Fruit fly (Drosophila melanogaster) whole organism, embryonic: ENCODE results near the gene Ugt316A1.

ENCODE experiments used
- CG10321 ChIP-seq: fragments of 200-800 bp; sonication (Bioruptor generic); IDR thresholded peaks from 2 replicates; pipeline ENCODE4 v1.3.6; 2022; ENCODE audit warnings: missing biosample characterization, missing genetic modification characterization
- CG11696 ChIP-seq: fragments of 200-800 bp; sonication (Bioruptor generic); IDR thresholded peaks from 2 replicates; pipeline ENCODE4 v1.3.6; 2022; ENCODE audit warnings: missing biosample characterization, missing genetic modification characterization
- CG12219 ChIP-seq: fragments of 200-800 bp; sonication (Bioruptor generic); optimal IDR thresholded peaks from 3 replicates; lab custom pipeline; 2018; ENCODE audit warnings: missing biosample characterization, mild to moderate bottlenecking, missing genetic modification characterization
- CG14050 ChIP-seq: fragments of 200-800 bp; sonication (Bioruptor generic); IDR thresholded peaks from 3 replicates; pipeline ENCODE4 v1.3.6; 2022; ENCODE audit warnings: missing biosample characterization, missing genetic modification characterization
- CG14441 ChIP-seq: fragments of 200-800 bp; sonication (Bioruptor generic); IDR thresholded peaks from 2 replicates; pipeline ENCODE4 v1.3.6; 2022; ENCODE audit warnings: missing biosample characterization, missing genetic modification characterization
- CG17802 ChIP-seq: fragments of 200-800 bp; sonication (Bioruptor generic); optimal IDR thresholded peaks from 2 replicates; lab custom pipeline; 2018; ENCODE audit warnings: missing biosample characterization, mild to moderate bottlenecking, missing genetic modification characterization, moderate library complexity
- CG18619 ChIP-seq: fragments of 200-800 bp; sonication (Bioruptor generic); optimal IDR thresholded peaks from 3 replicates; lab custom pipeline; 2017; ENCODE audit warnings: missing biosample characterization, mild to moderate bottlenecking, missing genetic modification characterization
- CG2116 ChIP-seq: fragments of 200-800 bp; sonication (Bioruptor generic); optimal IDR thresholded peaks from 3 replicates; lab custom pipeline; 2018; ENCODE audit warnings: missing biosample characterization, mild to moderate bottlenecking, missing genetic modification characterization
- CG2678 ChIP-seq: fragments of 200-800 bp; sonication (Bioruptor generic); optimal IDR thresholded peaks from 3 replicates; lab custom pipeline; 2019; ENCODE audit warnings: missing biosample characterization, mild to moderate bottlenecking, missing genetic modification characterization, moderate library complexity
- CG2875 ChIP-seq: fragments of 200-800 bp; sonication (Bioruptor generic); optimal IDR thresholded peaks from 2 replicates; lab custom pipeline; 2017; ENCODE audit warnings: missing biosample characterization, mild to moderate bottlenecking, missing genetic modification characterization, missing genetic modification reagents
- CG30020 ChIP-seq: fragments of 200-800 bp; optimal IDR thresholded peaks from 2 replicates; lab custom pipeline; 2019; ENCODE audit warnings: missing biosample characterization, mild to moderate bottlenecking, missing genetic modification characterization, moderate library complexity
- CG31224 ChIP-seq: fragments of 200-800 bp; sonication (Bioruptor generic); IDR thresholded peaks from 2 replicates; pipeline ENCODE4 v1.3.6; 2022; ENCODE audit warnings: missing biosample characterization, missing genetic modification characterization
- CG32767 ChIP-seq: fragments of 200-800 bp; sonication (Bioruptor generic); IDR thresholded peaks from 2 replicates; pipeline ENCODE4 v1.3.6; 2022; ENCODE audit warnings: missing biosample characterization, missing genetic modification characterization
- CG32772 ChIP-seq: fragments of 200-800 bp; sonication (Bioruptor generic); IDR thresholded peaks from 2 replicates; pipeline ENCODE4 v1.3.6; 2022; ENCODE audit warnings: missing biosample characterization, missing genetic modification characterization
- CG3726 ChIP-seq: fragments of 200-800 bp; sonication (Bioruptor generic); IDR thresholded peaks from 3 replicates; pipeline ENCODE4, ENCODE4 v1.3.6; 2022; ENCODE audit warnings: missing biosample characterization, missing genetic modification characterization
- CG6254 ChIP-seq: fragments of 200-800 bp; sonication (Bioruptor generic); optimal IDR thresholded peaks from 3 replicates; lab custom pipeline; 2017; ENCODE audit warnings: mild to moderate bottlenecking, missing biosample characterization, missing genetic modification reagents, missing genetic modification characterization
- CG7786 ChIP-seq: fragments of 200-800 bp; sonication (Bioruptor generic); optimal IDR thresholded peaks from 2 replicates; lab custom pipeline; 2016; ENCODE audit warnings: missing biosample characterization, missing genetic modification characterization
- CG7963 ChIP-seq: fragments of 200-800 bp; sonication (Bioruptor generic); IDR thresholded peaks from 3 replicates; pipeline ENCODE4 v1.3.6; 2022; ENCODE audit warnings: missing biosample characterization, missing genetic modification characterization; ENCODE audit not compliant: partially characterized antibody
- CG7987 ChIP-seq: fragments of 200-800 bp; sonication (Bioruptor generic); optimal IDR thresholded peaks from 2 replicates; lab custom pipeline; 2018; ENCODE audit warnings: missing biosample characterization, mild to moderate bottlenecking, missing genetic modification characterization, moderate library complexity
- CG9932 ChIP-seq: fragments of 200-800 bp; sonication (Bioruptor generic); IDR thresholded peaks from 2 replicates; pipeline ENCODE4 v1.3.6; 2022; ENCODE audit warnings: missing biosample characterization, missing genetic modification characterization
- Dll ChIP-seq: fragments of 200-800 bp; sonication (Bioruptor generic); IDR thresholded peaks from 4 replicates; pipeline ENCODE4 v1.3.6; 2022; ENCODE audit warnings: missing biosample characterization, missing genetic modification characterization; ENCODE audit not compliant: partially characterized antibody
- Dref ChIP-seq: fragments of 200-800 bp; sonication (Bioruptor generic); IDR thresholded peaks from 2 replicates; pipeline ENCODE4 v1.3.6; 2022; ENCODE audit warnings: missing biosample characterization, missing genetic modification characterization
- E2f2 ChIP-seq: fragments of 200-800 bp; sonication (Bioruptor generic); IDR thresholded peaks from 2 replicates; pipeline ENCODE4 v1.3.6; 2022; ENCODE audit warnings: missing biosample characterization, missing genetic modification characterization
- Eip74EF ChIP-seq, 2 experiments: fragments of 200-800 bp in 1 of 2; fragments of >200 bp in 1 of 2; sonication (Bioruptor generic) in 1 of 2; optimal IDR thresholded peaks; 2 replicates each; lab custom pipeline; 2017 to 2019; ENCODE audit warnings: missing biosample characterization in 2 of 2, missing genetic modification characterization in 2 of 2, mild to moderate bottlenecking in 1 of 2, moderate library complexity in 1 of 2
- Ets65A ChIP-seq: fragments of 200-800 bp; sonication (Bioruptor generic); peaks from one replicate; lab custom pipeline; 2016; ENCODE audit warnings: missing biosample characterization, missing genetic modification characterization
- H15 ChIP-seq: fragments of 200-800 bp; sonication (Bioruptor generic); IDR thresholded peaks from 3 replicates; pipeline ENCODE4 v1.3.6; 2022; ENCODE audit warnings: missing biosample characterization, missing genetic modification characterization
- H2.0 ChIP-seq: fragments of 200-800 bp; sonication (Bioruptor generic); IDR thresholded peaks from 2 replicates; pipeline ENCODE4 v1.3.6; 2022; ENCODE audit warnings: missing biosample characterization, missing genetic modification characterization
- Oli ChIP-seq: fragments of 200-800 bp; sonication (Bioruptor generic); optimal IDR thresholded peaks from 2 replicates; lab custom pipeline; 2018; ENCODE audit warnings: missing biosample characterization, mild to moderate bottlenecking, missing genetic modification characterization, moderate library complexity
- Ravus ChIP-seq: fragments of 200-800 bp; sonication (Bioruptor generic); IDR thresholded peaks from 2 replicates; pipeline ENCODE4 v1.3.6; 2022; ENCODE audit warnings: missing biosample characterization, missing genetic modification characterization
- Six4 ChIP-seq: fragments of 200-800 bp; sonication (Bioruptor generic); optimal IDR thresholded peaks from 2 replicates; lab custom pipeline; 2016; ENCODE audit warnings: missing biosample characterization, missing genetic modification characterization
- Usf ChIP-seq: fragments of 200-800 bp; sonication (Bioruptor generic); optimal IDR thresholded peaks from 2 replicates; lab custom pipeline; 2017; ENCODE audit warnings: missing genotype, missing biosample characterization, missing genetic modification characterization
- abd-A ChIP-seq: fragments of 200-800 bp; sonication (Bioruptor generic); optimal IDR thresholded peaks from 3 replicates; lab custom pipeline; 2019; ENCODE audit warnings: missing biosample characterization, mild to moderate bottlenecking, missing genetic modification characterization, moderate library complexity
- bigmax ChIP-seq: fragments of 200-800 bp; sonication (Bioruptor generic); optimal IDR thresholded peaks from 2 replicates; lab custom pipeline; 2018; ENCODE audit warnings: missing biosample characterization, mild to moderate bottlenecking, missing genetic modification characterization
- chif ChIP-seq, 2 experiments: fragments of 200-800 bp; sonication (Bioruptor generic); optimal IDR thresholded peaks; 3 replicates each; lab custom pipeline; 2016; ENCODE audit warnings: missing biosample characterization in 2 of 2, missing genetic modification characterization in 2 of 2
- crc ChIP-seq: fragments of 200-800 bp; sonication (Bioruptor generic); optimal IDR thresholded peaks from 2 replicates; lab custom pipeline; 2016; ENCODE audit warnings: missing biosample characterization, missing genetic modification characterization
- cwo ChIP-seq: fragments of 200-800 bp; sonication (Bioruptor generic); optimal IDR thresholded peaks from 3 replicates; lab custom pipeline; 2017; ENCODE audit warnings: missing biosample characterization, missing genetic modification characterization, mild to moderate bottlenecking, moderate library complexity, missing genetic modification reagents
- dimm ChIP-seq: fragments of 200-800 bp; sonication (Bioruptor generic); IDR thresholded peaks from 2 replicates; pipeline ENCODE4 v1.3.6; 2022; ENCODE audit warnings: missing biosample characterization, missing genetic modification characterization
- esg ChIP-seq: fragments of 200-800 bp; sonication (Bioruptor generic); conservative IDR thresholded peaks from 2 replicates; pipeline ENCODE4 v1.3.6; 2022; ENCODE audit warnings: missing biosample characterization, missing genetic modification characterization
- fd102C ChIP-seq: fragments of 200-800 bp; sonication (Bioruptor generic); optimal IDR thresholded peaks from 2 replicates; lab custom pipeline; 2018; ENCODE audit warnings: missing biosample characterization, mild to moderate bottlenecking, missing genetic modification characterization, moderate library complexity
- lab ChIP-seq: fragments of 200-800 bp; sonication (Bioruptor generic); optimal IDR thresholded peaks from 3 replicates; lab custom pipeline; 2017; ENCODE audit warnings: missing biosample characterization, missing genetic modification characterization, mild to moderate bottlenecking, moderate library complexity, missing genetic modification reagents
- oc ChIP-seq: fragments of 200-800 bp; sonication (Bioruptor generic); optimal IDR thresholded peaks from 2 replicates; lab custom pipeline; 2018; ENCODE audit warnings: missing biosample characterization, mild to moderate bottlenecking, missing genetic modification characterization, moderate library complexity
- prd ChIP-seq, 3 experiments: fragments of >200 bp in 2 of 3; fragments of 200-800 bp in 1 of 3; sonication (Bioruptor generic) in 1 of 3; optimal IDR thresholded peaks in 2 of 3; IDR thresholded peaks in 1 of 3; 2 replicates in 2 of 3; 3 replicates in 1 of 3; pipeline versions ENCODE4 v1.3.6 to Lab custom; 2017 to 2022; ENCODE audit warnings: missing biosample characterization in 1 of 3, missing genetic modification characterization in 1 of 3
- sd ChIP-seq: fragments of 200-800 bp; sonication (Bioruptor generic); optimal IDR thresholded peaks from 3 replicates; lab custom pipeline; 2018; ENCODE audit warnings: missing biosample characterization, mild to moderate bottlenecking, missing genetic modification characterization, moderate library complexity
- sens-2 ChIP-seq: fragments of 200-800 bp; sonication (Bioruptor generic); IDR thresholded peaks from 2 replicates; pipeline ENCODE4 v1.3.6; 2022; ENCODE audit warnings: missing biosample characterization, missing genetic modification characterization
- trh ChIP-seq: fragments of 200-800 bp; sonication (Bioruptor generic); optimal IDR thresholded peaks from 2 replicates; lab custom pipeline; 2016; ENCODE audit warnings: missing biosample characterization, missing genetic modification characterization
- unpg ChIP-seq: fragments of 200-800 bp; sonication (Bioruptor generic); optimal IDR thresholded peaks from 3 replicates; lab custom pipeline; 2018; ENCODE audit warnings: missing biosample characterization, mild to moderate bottlenecking, missing genetic modification characterization, moderate library complexity
- z ChIP-seq: fragments of 200-800 bp; sonication (Bioruptor generic); IDR thresholded peaks from 3 replicates; pipeline ENCODE4 v1.3.6; 2022; ENCODE audit warnings: missing biosample characterization, missing genetic modification characterization

Gene Ugt316A1

dm6 chr3L:19062472-19063409 is at the start of gene Ugt316A1, which contains the start of gene Sfxn2 (continued):
- peak; percentile 17 for TF ChIP-seq cwo (GFP tag; lab: Kevin White, UChicago)
- peak; percentile 70 for TF ChIP-seq CG9932 (GFP tag; lab: Robert Waterston, UW)
- peak; percentile 33 for TF ChIP-seq CG7786
- TF ChIP-seq oc (tag; lab: Kevin White, UChicago) = peak; percentile 42
- no peak for TF ChIP-seq dimm
- no peak for TF ChIP-seq CG11696
- TF ChIP-seq CG3726 = no peak
- peak; percentile 23; the same call in 1 of the 2 replicates for TF ChIP-seq CG32767 (GFP tag; lab: Robert Waterston, UW)
- TF ChIP-seq CG30020 (tag; lab: Kevin White, UChicago) = peak; percentile 11
- peak; percentile 90 for TF ChIP-seq Ets65A
- TF ChIP-seq CG7963 (GFP tag; lab: Robert Waterston, UW) = no peak
- TF ChIP-seq fd102C (GFP tag; lab: Kevin White, UChicago) = no peak
- TF ChIP-seq Dref (GFP tag; lab: Robert Waterston, UW) = no peak
- no peak for TF ChIP-seq CG2875 (GFP tag; lab: Kevin White, UChicago)
- TF ChIP-seq CG18619 (GFP tag; lab: Kevin White, UChicago) = peak; percentile 15
- peak; percentile 7; the same call in 1 of the 2 replicates for TF ChIP-seq H2.0 (GFP tag; lab: Robert Waterston, UW)
- peak; percentile 16; the same call in 1 of the 2 replicates for TF ChIP-seq CG32772 (GFP tag; lab: Robert Waterston, UW)
- TF ChIP-seq CG2116 (GFP tag; lab: Kevin White, UChicago) = peak; percentile 26
- TF ChIP-seq lab (GFP tag; lab: Kevin White, UChicago) = no peak
- TF ChIP-seq z (GFP tag; lab: Robert Waterston, UW) = 0 out of 3 replicates have a peak, but pooled peaks have one; percentile 21
- TF ChIP-seq crc (GFP tag; lab: Kevin White, UChicago) = peak; percentile 20
- peak; percentile 55 for TF ChIP-seq sd (tag; lab: Kevin White, UChicago)
- TF ChIP-seq CG6254 (GFP tag; lab: Kevin White, UChicago) = no peak
- no peak for TF ChIP-seq CG12219
- TF ChIP-seq CG14441 (GFP tag; lab: Robert Waterston, UW) = peak; percentile 55
- TF ChIP-seq trh (GFP tag; lab: Kevin White, UChicago) = no peak
- TF ChIP-seq bigmax (GFP tag; lab: Kevin White, UChicago) = no peak
- TF ChIP-seq Eip74EF (GFP tag; optimal IDR thresholded peaks at IDR 0.05; lab: Kevin White, UChicago) = peak; percentile 64 to 75
- TF ChIP-seq unpg = no peak
- TF ChIP-seq Usf = no peak
- no peak for TF ChIP-seq CG14050 (GFP tag; lab: Robert Waterston, UW)
- TF ChIP-seq abd-A (tag; lab: Kevin White, UChicago) = no peak
- TF ChIP-seq sens-2 = no peak
- TF ChIP-seq CG7987 (GFP tag; lab: Kevin White, UChicago) = no peak
- TF ChIP-seq chif (GFP tag; optimal IDR thresholded peaks at IDR 0.05; lab: Kevin White, UChicago) = peak in 1 of 2 experiments; percentile 50
- no peak for TF ChIP-seq prd (optimal IDR thresholded peaks at IDR 0.05; lab: Kevin White, UChicago)
- TF ChIP-seq prd (GFP tag; IDR thresholded peaks at IDR 0.05; lab: Robert Waterston, UW) = peak; percentile 50; the same call in 1 of the 3 replicates
- TF ChIP-seq Oli = peak; percentile 2
- TF ChIP-seq Dll = no peak
- TF ChIP-seq Six4 (GFP tag; lab: Kevin White, UChicago) = no peak
- TF ChIP-seq E2f2 = peak; percentile 64; the same call in 1 of the 2 replicates
- TF ChIP-seq CG17802 (tag; lab: Kevin White, UChicago) = no peak
- peak; percentile 38; the same call in 1 of the 3 replicates for TF ChIP-seq H15 (GFP tag; lab: Robert Waterston, UW)
- TF ChIP-seq CG10321 = no peak
- no peak for TF ChIP-seq Ravus
- no peak for TF ChIP-seq CG31224 (GFP tag; lab: Robert Waterston, UW)
- no peak for TF ChIP-seq CG2678 (tag; lab: Kevin White, UChicago)
- TF ChIP-seq esg (GFP tag; lab: Robert Waterston, UW) = no peak
